Fruit fly (Drosophila melanogaster): Measurements from ENCODE around the gene CG31928.

CG31928 gene

dm6 chr2L:1491791-1492345, at the start of gene CG31928:
CG31928 (plus strand) TSS chr2L:1492295.
- TF ChIP-seq CG17801 (GFP tag; optimal IDR thresholded peaks at IDR 0.05; ENCODE audit: partially characterized antibody): no peak

dm6 chr2L:1443509-1443908, 48.6 kb upstream of the CG31928 start:
- no peak for TF ChIP-seq CG17801 (GFP tag; optimal IDR thresholded peaks at IDR 0.05; ENCODE audit: partially characterized antibody)

dm6 chr2L:1445048-1445447, 47.0 kb upstream of the CG31928 start:
- TF ChIP-seq CG17801 (GFP tag; optimal IDR thresholded peaks at IDR 0.05; ENCODE audit: partially characterized antibody): no peak

- TF ChIP-seq CG17801 (GFP tag; optimal IDR thresholded peaks at IDR 0.05; ENCODE audit: partially characterized antibody): no peak
Measured at dm6 chr2L:1446740-1447139, 45.4 kb upstream of the CG31928 start.

dm6 chr2L:1447652-1448051, 44.4 kb upstream of the CG31928 start:
- TF ChIP-seq CG17801 (GFP tag; optimal IDR thresholded peaks at IDR 0.05; ENCODE audit: partially characterized antibody): no peak

dm6 chr2L:1448188-1448587, 43.9 kb upstream of the CG31928 start:
- no peak for TF ChIP-seq CG17801 (GFP tag; optimal IDR thresholded peaks at IDR 0.05; ENCODE audit: partially characterized antibody)

- TF ChIP-seq CG17801 (GFP tag; optimal IDR thresholded peaks at IDR 0.05; ENCODE audit: partially characterized antibody): no peak
Measured at dm6 chr2L:1449718-1450441, 42.2 kb upstream of the CG31928 start.

- no peak for TF ChIP-seq CG17801 (GFP tag; optimal IDR thresholded peaks at IDR 0.05; ENCODE audit: partially characterized antibody)
Measured at dm6 chr2L:1455498-1455897, 36.6 kb upstream of the CG31928 start.

- TF ChIP-seq CG17801 (GFP tag; optimal IDR thresholded peaks at IDR 0.05; ENCODE audit: partially characterized antibody): no peak
Measured at dm6 chr2L:1456305-1456704, 35.8 kb upstream of the CG31928 start.

dm6 chr2L:1456822-1457221, 35.3 kb upstream of the CG31928 start:
- no peak for TF ChIP-seq CG17801 (GFP tag; optimal IDR thresholded peaks at IDR 0.05; ENCODE audit: partially characterized antibody)

- TF ChIP-seq CG17801 (GFP tag; optimal IDR thresholded peaks at IDR 0.05; ENCODE audit: partially characterized antibody): no peak
Measured at dm6 chr2L:1458584-1459203, 33.4 kb upstream of the CG31928 start.

- no peak for TF ChIP-seq CG17801 (GFP tag; optimal IDR thresholded peaks at IDR 0.05; ENCODE audit: partially characterized antibody)
Measured at dm6 chr2L:1459344-1459743, 32.8 kb upstream of the CG31928 start.

dm6 chr2L:1460463-1461219, 31.5 kb upstream of the CG31928 start:
- no peak for TF ChIP-seq CG17801 (GFP tag; optimal IDR thresholded peaks at IDR 0.05; ENCODE audit: partially characterized antibody)

- TF ChIP-seq CG17801 (GFP tag; optimal IDR thresholded peaks at IDR 0.05; ENCODE audit: partially characterized antibody): no peak
Measured at dm6 chr2L:1462136-1462535, 30.0 kb upstream of the CG31928 start.

- no peak for TF ChIP-seq CG17801 (GFP tag; optimal IDR thresholded peaks at IDR 0.05; ENCODE audit: partially characterized antibody)
Measured at dm6 chr2L:1463362-1463908, 28.7 kb upstream of the CG31928 start.

All from ovary, adult (tissue).